Worm (Caenorhabditis elegans) whole organism, L3 larva: ENCODE data around the gene srx-18.

Source experiments
- egl-27 ChIP-seq: sonication (generic microtip); optimal IDR thresholded peaks from 4 replicates; lab custom pipeline; 2017; ENCODE audit warnings: missing biosample characterization, missing genetic modification reagents, missing genetic modification characterization
- fos-1 ChIP-seq: fragments of 150-350 bp; optimal IDR thresholded peaks from 2 replicates; lab custom pipeline; 2014; ENCODE audit warnings: missing biosample characterization, missing genetic modification characterization
- nhr-11 ChIP-seq: fragments of 150-350 bp; optimal IDR thresholded peaks from 2 replicates; lab custom pipeline; 2014; ENCODE audit warnings: missing biosample characterization, missing genetic modification characterization
- nhr-237 ChIP-seq: fragments of 150-350 bp; optimal IDR thresholded peaks from 2 replicates; lab custom pipeline; 2014; ENCODE audit warnings: missing biosample characterization, missing genetic modification characterization
- nhr-76 ChIP-seq: fragments of 150-350 bp; sonication (generic microtip); optimal IDR thresholded peaks from 5 replicates; lab custom pipeline; 2014; ENCODE audit warnings: missing biosample characterization, missing genetic modification characterization
- nhr-77 ChIP-seq: fragments of 150-350 bp; optimal IDR thresholded peaks from 2 replicates; lab custom pipeline; 2014; ENCODE audit warnings: missing biosample characterization, missing genetic modification characterization

ce11 chrV:17783542-17783941 lies 15.1 kb downstream of the srx-18 start, which contains the start of gene srab-12:
- no peak for TF ChIP-seq fos-1
- TF ChIP-seq nhr-237: no peak
- no peak for TF ChIP-seq nhr-76
- TF ChIP-seq nhr-11 (tag; lab: Kevin White, UChicago): no peak
- no peak for TF ChIP-seq nhr-77
- TF ChIP-seq egl-27 (tag; lab: Kevin White, UChicago): no peak
